Fruit fly (Drosophila melanogaster) whole organism, embryonic: ENCODE measurements around the gene gfzf.

Experiments
- Abd-B ChIP-seq: fragments of 200-800 bp; sonication (Bioruptor generic); optimal IDR thresholded peaks from 2 replicates; lab custom pipeline; 2018; ENCODE audit warnings: missing biosample characterization, mild to moderate bottlenecking, missing genetic modification characterization, moderate library complexity
- Adf1 ChIP-seq: fragments of 200-800 bp; sonication (Bioruptor generic); IDR thresholded peaks from 2 replicates; pipeline ENCODE4 v1.3.6; 2022; ENCODE audit warnings: missing biosample characterization, missing genetic modification characterization
- Asciz ChIP-seq: fragments of 200-800 bp; sonication (Bioruptor generic); optimal IDR thresholded peaks from 2 replicates; lab custom pipeline; 2017; ENCODE audit warnings: missing biosample characterization, mild to moderate bottlenecking, missing genetic modification characterization, missing genetic modification reagents
- Atf-2 ChIP-seq: fragments of 200-800 bp; sonication (Bioruptor generic); optimal IDR thresholded peaks from 2 replicates; lab custom pipeline; 2016; ENCODE audit warnings: missing biosample characterization, missing genetic modification characterization
- Awh ChIP-seq: fragments of 200-800 bp; sonication (Bioruptor generic); IDR thresholded peaks from 2 replicates; pipeline ENCODE4, ENCODE4 v1.3.6; 2022; ENCODE audit warnings: missing biosample characterization, missing genetic modification characterization
- CG10274 ChIP-seq: fragments of 200-800 bp; sonication (Bioruptor generic); optimal IDR thresholded peaks from 3 replicates; lab custom pipeline; 2017; ENCODE audit warnings: missing biosample characterization, mild to moderate bottlenecking, missing genetic modification characterization
- CG12236 ChIP-seq: fragments of 200-800 bp; sonication (Bioruptor generic); optimal IDR thresholded peaks from 2 replicates; lab custom pipeline; 2016; ENCODE audit warnings: missing biosample characterization, missing genetic modification characterization
- CG12942 ChIP-seq: fragments of 200-800 bp; sonication (Bioruptor generic); optimal IDR thresholded peaks from 3 replicates; lab custom pipeline; 2016; ENCODE audit warnings: missing biosample characterization, missing genetic modification characterization
- CG1603 ChIP-seq: fragments of 200-800 bp; sonication (Bioruptor generic); optimal IDR thresholded peaks from 2 replicates; lab custom pipeline; 2019; ENCODE audit warnings: missing biosample characterization, mild to moderate bottlenecking, missing genetic modification characterization, moderate library complexity
- CG2116 ChIP-seq: fragments of 200-800 bp; sonication (Bioruptor generic); optimal IDR thresholded peaks from 3 replicates; lab custom pipeline; 2018; ENCODE audit warnings: missing biosample characterization, mild to moderate bottlenecking, missing genetic modification characterization
- CG32772 ChIP-seq: fragments of 200-800 bp; sonication (Bioruptor generic); IDR thresholded peaks from 2 replicates; pipeline ENCODE4 v1.3.6; 2022; ENCODE audit warnings: missing biosample characterization, missing genetic modification characterization
- CG3847 ChIP-seq: fragments of 200-800 bp; sonication (Bioruptor generic); IDR thresholded peaks from 2 replicates; pipeline ENCODE4 v1.3.6; 2022; ENCODE audit warnings: missing biosample characterization, missing genetic modification characterization
- CG4424 ChIP-seq: fragments of 200-800 bp; sonication (Bioruptor generic); optimal IDR thresholded peaks from 3 replicates; lab custom pipeline; 2016; ENCODE audit warnings: missing biosample characterization, missing genetic modification characterization
- CG6689 ChIP-seq: fragments of 200-800 bp; sonication (Bioruptor generic); IDR thresholded peaks from 2 replicates; pipeline ENCODE4 v1.3.6; 2022; ENCODE audit warnings: missing biosample characterization, missing genetic modification characterization
- CG7357 ChIP-seq: fragments of 200-800 bp; sonication (Bioruptor generic); IDR thresholded peaks from 3 replicates; pipeline ENCODE4 v1.3.6; 2022; ENCODE audit warnings: missing biosample characterization, missing genetic modification characterization
- CG9727 ChIP-seq: fragments of 200-800 bp; sonication (Bioruptor generic); optimal IDR thresholded peaks from 3 replicates; lab custom pipeline; 2017; ENCODE audit warnings: missing biosample characterization, mild to moderate bottlenecking, missing genetic modification characterization
- CoRest ChIP-seq: fragments of 200-800 bp; sonication (Bioruptor generic); optimal IDR thresholded peaks from 3 replicates; lab custom pipeline; 2018; ENCODE audit warnings: missing biosample characterization, mild to moderate bottlenecking, missing genetic modification characterization, moderate library complexity
- Dek ChIP-seq: fragments of 200-800 bp; sonication (Bioruptor generic); optimal IDR thresholded peaks from 3 replicates; lab custom pipeline; 2019; ENCODE audit warnings: missing biosample characterization, mild to moderate bottlenecking, missing genetic modification characterization, moderate library complexity
- Ets65A ChIP-seq: fragments of 200-800 bp; sonication (Bioruptor generic); peaks from one replicate; lab custom pipeline; 2016; ENCODE audit warnings: missing biosample characterization, missing genetic modification characterization
- HLH4C ChIP-seq: fragments of 200-800 bp; sonication (Bioruptor generic); IDR thresholded peaks from 3 replicates; pipeline ENCODE4 v1.3.6; 2022; ENCODE audit warnings: missing biosample characterization, missing genetic modification characterization; ENCODE audit not compliant: partially characterized antibody
- Neu2 ChIP-seq: fragments of 200-800 bp; sonication (Bioruptor generic); optimal IDR thresholded peaks from 3 replicates; lab custom pipeline; 2016; ENCODE audit warnings: missing biosample characterization, missing genetic modification characterization, borderline replicate concordance
- Oaz ChIP-seq: fragments of 200-800 bp; sonication (Bioruptor generic); IDR thresholded peaks from 2 replicates; pipeline ENCODE4 v1.3.6; 2022; ENCODE audit warnings: missing biosample characterization, missing genetic modification characterization
- Opbp ChIP-seq: fragments of 200-800 bp; sonication (Bioruptor generic); IDR thresholded peaks from 3 replicates; pipeline ENCODE4 v1.3.6; 2022; ENCODE audit warnings: missing biosample characterization, missing genetic modification characterization; ENCODE audit not compliant: partially characterized antibody
- Pdp1 ChIP-seq, 2 experiments: fragments of 200-800 bp; sonication (Bioruptor generic); optimal IDR thresholded peaks; 3 replicates each; lab custom pipeline; 2016; ENCODE audit warnings: missing biosample characterization in 2 of 2, missing genetic modification characterization in 2 of 2, mild to moderate bottlenecking in 1 of 2, moderate library complexity in 1 of 2
- Poxn ChIP-seq: fragments of 200-800 bp; sonication (Bioruptor generic); IDR thresholded peaks from 2 replicates; pipeline ENCODE4 v1.3.6; 2022; ENCODE audit warnings: missing biosample characterization, missing genetic modification characterization
- Side ChIP-seq: fragments of 200-800 bp; sonication (Bioruptor generic); optimal IDR thresholded peaks from 2 replicates; lab custom pipeline; 2016; ENCODE audit warnings: missing biosample characterization, missing genetic modification characterization
- Six4 ChIP-seq: fragments of 200-800 bp; sonication (Bioruptor generic); optimal IDR thresholded peaks from 2 replicates; lab custom pipeline; 2016; ENCODE audit warnings: missing biosample characterization, missing genetic modification characterization
- Stat92E ChIP-seq, 3 experiments: fragments of >200 bp in 2 of 3; fragments of 200-800 bp in 1 of 3; sonication (Bioruptor generic) in 1 of 3; optimal IDR thresholded peaks; 2 replicates each; lab custom pipeline; 2017 to 2019; ENCODE audit warnings: missing biosample characterization in 3 of 3, missing genetic modification characterization in 3 of 3, mild to moderate bottlenecking in 1 of 3, moderate library complexity in 1 of 3
- bsh ChIP-seq, 2 experiments: fragments of 200-800 bp; sonication (Bioruptor generic); optimal IDR thresholded peaks; 2 replicates each; lab custom pipeline; 2017 to 2018; ENCODE audit warnings: mild to moderate bottlenecking in 2 of 2, missing biosample characterization in 2 of 2, missing genetic modification characterization in 2 of 2, moderate library complexity in 1 of 2
- cato ChIP-seq: fragments of 200-800 bp; sonication (Bioruptor generic); optimal IDR thresholded peaks from 2 replicates; lab custom pipeline; 2016; ENCODE audit warnings: missing biosample characterization, missing genetic modification characterization, borderline replicate concordance
- crp ChIP-seq, 2 experiments: fragments of 200-800 bp; sonication (Bioruptor generic); optimal IDR thresholded peaks; 2 replicates in 1 of 2; 3 replicates in 1 of 2; lab custom pipeline; 2017; ENCODE audit warnings: missing biosample characterization in 2 of 2, missing genetic modification characterization in 2 of 2, mild to moderate bottlenecking in 1 of 2, moderate library complexity in 1 of 2
- dmrt11E ChIP-seq: fragments of 200-800 bp; sonication (Bioruptor generic); optimal IDR thresholded peaks from 3 replicates; lab custom pipeline; 2018; ENCODE audit warnings: missing biosample characterization, mild to moderate bottlenecking, missing genetic modification characterization, moderate library complexity
- dpn ChIP-seq, 2 experiments: fragments of 200-800 bp; sonication (Bioruptor generic); optimal IDR thresholded peaks; 3 replicates each; lab custom pipeline; 2016; ENCODE audit warnings: missing biosample characterization in 2 of 2, missing genetic modification characterization in 2 of 2
- emc ChIP-seq: fragments of 200-800 bp; sonication (Bioruptor generic); optimal IDR thresholded peaks from 2 replicates; lab custom pipeline; 2016; ENCODE audit warnings: missing biosample characterization, missing genetic modification characterization
- fd3F ChIP-seq: fragments of 200-800 bp; sonication (Bioruptor generic); optimal IDR thresholded peaks from 2 replicates; lab custom pipeline; 2018; ENCODE audit warnings: missing biosample characterization, mild to moderate bottlenecking, missing genetic modification characterization, moderate library complexity
- grau ChIP-seq: fragments of 200-800 bp; optimal IDR thresholded peaks from 3 replicates; lab custom pipeline; 2019; ENCODE audit warnings: missing biosample characterization, mild to moderate bottlenecking, missing genetic modification characterization, moderate library complexity
- gt ChIP-seq: fragments of 200-800 bp; sonication (Bioruptor generic); IDR thresholded peaks from 2 replicates; pipeline ENCODE4 v1.3.6; 2022; ENCODE audit warnings: missing biosample characterization, missing genetic modification characterization
- p53 ChIP-seq: fragments of 200-800 bp; sonication (Bioruptor generic); optimal IDR thresholded peaks from 2 replicates; lab custom pipeline; 2016; ENCODE audit warnings: missing biosample characterization, missing genetic modification characterization
- pho ChIP-seq: fragments of 200-800 bp; sonication (Bioruptor generic); optimal IDR thresholded peaks from 2 replicates; lab custom pipeline; 2016; ENCODE audit warnings: missing biosample characterization, missing genetic modification characterization
- sens ChIP-seq: fragments of 200-800 bp; sonication (Bioruptor generic); peaks from one replicate; lab custom pipeline; 2016; ENCODE audit warnings: missing biosample characterization, missing genetic modification characterization
- tap ChIP-seq: fragments of 200-800 bp; optimal IDR thresholded peaks from 3 replicates; lab custom pipeline; 2019; ENCODE audit warnings: missing biosample characterization, mild to moderate bottlenecking, missing genetic modification characterization, moderate library complexity
- tgo ChIP-seq: fragments of 200-800 bp; sonication (Bioruptor generic); IDR thresholded peaks from 3 replicates; pipeline ENCODE4 v1.3.6; 2022; ENCODE audit warnings: missing biosample characterization, missing genetic modification characterization
- trem ChIP-seq: fragments of 200-800 bp; optimal IDR thresholded peaks from 3 replicates; lab custom pipeline; 2019; ENCODE audit warnings: missing biosample characterization, mild to moderate bottlenecking, missing genetic modification characterization, moderate library complexity
- unc-4 ChIP-seq: fragments of 200-800 bp; sonication (Bioruptor generic); IDR thresholded peaks from 2 replicates; pipeline ENCODE4 v1.3.6; 2022; ENCODE audit warnings: missing biosample characterization, missing genetic modification characterization; ENCODE audit not compliant: partially characterized antibody
- unpg ChIP-seq: fragments of 200-800 bp; sonication (Bioruptor generic); optimal IDR thresholded peaks from 3 replicates; lab custom pipeline; 2018; ENCODE audit warnings: missing biosample characterization, mild to moderate bottlenecking, missing genetic modification characterization, moderate library complexity
- zfh1 ChIP-seq: fragments of 200-800 bp; sonication (Bioruptor generic); IDR thresholded peaks from 3 replicates; pipeline ENCODE4 v1.3.6; 2022; ENCODE audit warnings: missing biosample characterization, missing genetic modification characterization
- zfh2 ChIP-seq: fragments of 200-800 bp; sonication (Bioruptor generic); optimal IDR thresholded peaks from 2 replicates; lab custom pipeline; 2016; ENCODE audit warnings: missing biosample characterization, missing genetic modification characterization

gfzf gene

DNA sequence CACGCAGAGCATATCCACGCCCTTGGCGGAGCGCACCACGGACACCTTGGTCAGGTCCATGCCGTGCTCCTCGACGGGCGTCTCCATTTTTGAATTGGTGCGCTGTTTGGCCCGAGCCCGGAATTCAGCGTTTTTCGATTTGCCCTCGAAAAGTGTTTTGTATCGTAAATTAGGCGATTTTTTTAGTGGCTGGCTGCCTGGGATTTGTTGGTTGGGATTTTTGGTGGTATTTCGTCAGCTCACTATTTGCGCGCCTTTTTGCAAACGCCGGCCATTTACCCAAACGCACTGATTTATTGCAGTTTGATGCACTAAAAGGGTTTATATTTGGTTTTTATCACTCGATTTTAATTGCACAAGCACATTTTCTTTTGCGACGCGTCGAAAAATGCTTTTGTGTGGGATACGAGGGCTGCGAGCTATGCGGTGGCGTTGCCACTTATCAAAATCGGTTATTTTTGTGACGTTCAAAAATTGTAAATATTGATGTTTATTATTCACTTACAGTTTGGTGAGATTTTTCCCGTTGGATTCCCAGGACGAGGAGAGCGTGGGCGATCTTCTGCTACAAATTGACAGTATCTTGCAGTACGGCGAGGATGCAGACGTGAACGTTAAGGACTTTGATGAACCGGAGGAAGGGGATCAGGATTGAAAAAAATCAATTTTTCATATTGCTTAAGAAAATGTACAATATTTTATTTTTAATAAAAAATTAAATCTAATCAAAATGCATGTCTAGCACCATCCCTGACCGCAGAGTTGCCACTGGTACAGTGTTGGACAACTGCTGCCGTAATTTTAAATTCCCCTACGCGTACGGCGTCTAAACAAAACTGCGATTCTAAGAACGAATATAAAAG lies at the start of gene gfzf, which contains the start of gene Sas-4 (continued):
- peak; percentile 38 for TF ChIP-seq Six4 (GFP tag; lab: Kevin White, UChicago)
- peak; percentile 37 for TF ChIP-seq CG10274 (GFP tag; lab: Kevin White, UChicago)
- TF ChIP-seq unc-4 (GFP tag; lab: Robert Waterston, UW): no peak
- peak; percentile 52; the same call in 1 of the 2 replicates for TF ChIP-seq CG32772 (GFP tag; lab: Robert Waterston, UW)
- TF ChIP-seq fd3F: peak; percentile 45
- TF ChIP-seq Asciz (GFP tag; lab: Kevin White, UChicago): no peak
- peak; percentile 50 for TF ChIP-seq trem
- no peak for TF ChIP-seq p53 (GFP tag; lab: Kevin White, UChicago)
- TF ChIP-seq CG3847 (GFP tag; lab: Robert Waterston, UW): peak; percentile 80
- peak; percentile 50 to 51 for TF ChIP-seq dpn (GFP tag; optimal IDR thresholded peaks at IDR 0.05; lab: Kevin White, UChicago)
- peak; percentile 66 for TF ChIP-seq dmrt11E (tag; lab: Kevin White, UChicago)
- TF ChIP-seq Neu2 (GFP tag; lab: Kevin White, UChicago): no peak
- peak; percentile 55 for TF ChIP-seq grau
- TF ChIP-seq Abd-B: peak; percentile 59
- TF ChIP-seq CG9727: peak; percentile 68
- peak; percentile 75 for TF ChIP-seq CG2116 (GFP tag; lab: Kevin White, UChicago)
- peak; percentile 25 for TF ChIP-seq unpg
- TF ChIP-seq zfh2 (GFP tag; lab: Kevin White, UChicago): peak; percentile 70
- no peak for TF ChIP-seq Atf-2 (GFP tag; lab: Kevin White, UChicago)
- no peak for TF ChIP-seq CG1603
- TF ChIP-seq Dek (tag; lab: Kevin White, UChicago): peak; percentile 61
- TF ChIP-seq cato (GFP tag; lab: Kevin White, UChicago): peak; percentile 56
- peak; percentile 46; the same call in 1 of the 3 replicates for TF ChIP-seq CG7357 (GFP tag; lab: Robert Waterston, UW)
- TF ChIP-seq crp (GFP tag; optimal IDR thresholded peaks at IDR 0.05; lab: Kevin White, UChicago): peak in 1 of 2 experiments; percentile 37
- TF ChIP-seq bsh (GFP tag; optimal IDR thresholded peaks at IDR 0.05; lab: Kevin White, UChicago): peak in 1 of 2 experiments; percentile 53
- peak; percentile 68 for TF ChIP-seq CG4424 (GFP tag; lab: Kevin White, UChicago)
- no peak for TF ChIP-seq HLH4C (GFP tag; lab: Robert Waterston, UW)
- TF ChIP-seq zfh1: peak; percentile 70; the same call in 2 of the 3 replicates
- peak; percentile 61 for TF ChIP-seq tgo (GFP tag; lab: Robert Waterston, UW)
- no peak for TF ChIP-seq Oaz (GFP tag; lab: Robert Waterston, UW)
- TF ChIP-seq emc (GFP tag; lab: Kevin White, UChicago): no peak
- TF ChIP-seq Stat92E (GFP tag; optimal IDR thresholded peaks at IDR 0.05; lab: Kevin White, UChicago): no peak
- TF ChIP-seq Ets65A: peak; percentile 95
- peak; percentile 77 for TF ChIP-seq CoRest (tag; lab: Kevin White, UChicago)
- no peak for TF ChIP-seq tap
- peak; percentile 91 for TF ChIP-seq sens (GFP tag; lab: Kevin White, UChicago)
- TF ChIP-seq CG12942 (GFP tag; lab: Kevin White, UChicago): peak; percentile 63
- TF ChIP-seq Pdp1 (GFP tag; optimal IDR thresholded peaks at IDR 0.05; lab: Kevin White, UChicago): peak; percentile 9 to 58
- no peak for TF ChIP-seq CG12236 (GFP tag; lab: Kevin White, UChicago)
- 0 out of 2 replicates have a peak, but pooled peaks have one; percentile 29 for TF ChIP-seq gt (GFP tag; lab: Robert Waterston, UW)
- peak; percentile 18; the same call in 1 of the 2 replicates for TF ChIP-seq Adf1 (GFP tag; lab: Robert Waterston, UW)
- TF ChIP-seq Poxn (GFP tag; lab: Robert Waterston, UW): 0 out of 2 replicates have a peak, but pooled peaks have one; percentile 18
- peak; percentile 30 for TF ChIP-seq pho (GFP tag; lab: Kevin White, UChicago)
- TF ChIP-seq Opbp (GFP tag; lab: Robert Waterston, UW): 0 out of 3 replicates have a peak, but pooled peaks have one; percentile 13
- TF ChIP-seq CG6689 (GFP tag; lab: Robert Waterston, UW): peak; percentile 77
- peak; percentile 13; the same call in 1 of the 2 replicates for TF ChIP-seq Awh (GFP tag; lab: Robert Waterston, UW)
- peak; percentile 39 for TF ChIP-seq Side
